Worm (Caenorhabditis elegans) whole organism, mixed stage, embryonic: Measurements from ENCODE around the gene ugt-7.

Experiments
- M03D4.4 ChIP-seq: sonication (generic microtip); optimal IDR thresholded peaks from 2 replicates; lab custom pipeline; 2017; ENCODE audit warnings: mild to moderate bottlenecking, missing genetic modification characterization, missing compliant biosample characterization
- bed-3 ChIP-seq: fragments of 200-800 bp; sonication (Bioruptor generic); optimal IDR thresholded peaks from 3 replicates; lab custom pipeline; 2018; ENCODE audit warnings: mild to moderate bottlenecking, missing genetic modification characterization, moderate library complexity, missing compliant biosample characterization
- blmp-1 ChIP-seq: fragments of 150-350 bp; optimal IDR thresholded peaks from 2 replicates; lab custom pipeline; 2014; ENCODE audit warnings: missing biosample characterization, missing genetic modification characterization
- ceh-39 ChIP-seq: fragments of 150-350 bp; optimal IDR thresholded peaks from 2 replicates; lab custom pipeline; 2014; ENCODE audit warnings: missing biosample characterization, missing genetic modification characterization
- ceh-43 ChIP-seq: fragments of 200-800 bp; sonication (Bioruptor generic); optimal IDR thresholded peaks from 2 replicates; lab custom pipeline; 2018; ENCODE audit warnings: mild to moderate bottlenecking, missing genetic modification characterization, moderate library complexity, missing compliant biosample characterization
- ceh-83 ChIP-seq: fragments of 200-800 bp; sonication (Bioruptor generic); optimal IDR thresholded peaks from 2 replicates; lab custom pipeline; 2018; ENCODE audit warnings: mild to moderate bottlenecking, missing genetic modification characterization, missing compliant biosample characterization
- ces-1 ChIP-seq: fragments of 150-350 bp; optimal IDR thresholded peaks from 2 replicates; lab custom pipeline; 2014; ENCODE audit warnings: missing biosample characterization, missing genetic modification reagents, missing genetic modification characterization
- cnd-1 ChIP-seq: fragments of 200-800 bp; sonication (Bioruptor generic); optimal IDR thresholded peaks from 2 replicates; lab custom pipeline; 2018; ENCODE audit warnings: mild to moderate bottlenecking, missing genetic modification characterization, missing compliant biosample characterization
- elt-1 ChIP-seq: sonication (generic microtip); optimal IDR thresholded peaks from 2 replicates; lab custom pipeline; 2017; ENCODE audit warnings: missing genetic modification characterization, mild to moderate bottlenecking, missing compliant biosample characterization, antibody characterized with exemption, moderate library complexity, borderline replicate concordance; ENCODE audit not compliant: insufficient read depth
- flh-1 ChIP-seq: fragments of 200-800 bp; sonication (Bioruptor generic); optimal IDR thresholded peaks from 2 replicates; lab custom pipeline; 2018; ENCODE audit warnings: mild to moderate bottlenecking, missing genetic modification characterization, moderate library complexity, missing compliant biosample characterization
- ham-2 ChIP-seq: fragments of 200-800 bp; sonication (Bioruptor generic); optimal IDR thresholded peaks from 2 replicates; lab custom pipeline; 2018; ENCODE audit warnings: mild to moderate bottlenecking, missing genetic modification characterization, missing compliant biosample characterization
- hlh-1 ChIP-seq: fragments of 150-350 bp; optimal IDR thresholded peaks from 2 replicates; lab custom pipeline; 2014; ENCODE audit warnings: missing biosample characterization, missing genetic modification reagents, missing genetic modification characterization
- lin-13 ChIP-seq: fragments of 150-350 bp; optimal IDR thresholded peaks from 2 replicates; lab custom pipeline; 2014; ENCODE audit warnings: missing biosample characterization, missing genetic modification characterization
- lin-32 ChIP-seq: fragments of 200-800 bp; sonication (Bioruptor generic); optimal IDR thresholded peaks from 2 replicates; lab custom pipeline; 2018; ENCODE audit warnings: mild to moderate bottlenecking, missing genetic modification characterization, missing compliant biosample characterization
- lsy-2 ChIP-seq: fragments of 150-350 bp; optimal IDR thresholded peaks from 2 replicates; lab custom pipeline; 2014; ENCODE audit warnings: missing biosample characterization, missing genetic modification characterization
- mab-5 ChIP-seq: fragments of 150-350 bp; optimal IDR thresholded peaks from 2 replicates; lab custom pipeline; 2014; ENCODE audit warnings: missing biosample characterization, missing genetic modification characterization
- mep-1 ChIP-seq: fragments of 150-350 bp; optimal IDR thresholded peaks from 2 replicates; lab custom pipeline; 2017; ENCODE audit warnings: missing biosample characterization, missing genetic modification reagents, missing genetic modification characterization, inconsistent platforms
- mls-2 ChIP-seq: sonication (generic microtip); optimal IDR thresholded peaks from 2 replicates; lab custom pipeline; 2016; ENCODE audit warnings: mild to moderate bottlenecking, missing genetic modification characterization, moderate library complexity, missing compliant biosample characterization
- nhr-12 ChIP-seq: fragments of 150-350 bp; optimal IDR thresholded peaks from 2 replicates; lab custom pipeline; 2014; ENCODE audit warnings: missing biosample characterization, missing genetic modification characterization
- nhr-2 ChIP-seq: fragments of 150-350 bp; optimal IDR thresholded peaks from 2 replicates; lab custom pipeline; 2014; ENCODE audit warnings: missing biosample characterization, missing genetic modification characterization
- nhr-237 ChIP-seq: fragments of 150-350 bp; optimal IDR thresholded peaks from 2 replicates; lab custom pipeline; 2014; ENCODE audit warnings: missing biosample characterization, missing genetic modification characterization
- nhr-28 ChIP-seq: fragments of 150-350 bp; optimal IDR thresholded peaks from 2 replicates; lab custom pipeline; 2014; ENCODE audit warnings: missing biosample characterization, missing genetic modification characterization
- nhr-76 ChIP-seq: sonication (generic microtip); optimal IDR thresholded peaks from 2 replicates; lab custom pipeline; 2017; ENCODE audit warnings: missing biosample characterization, missing genetic modification characterization
- pha-4 ChIP-seq: fragments of 150-350 bp; optimal IDR thresholded peaks from 2 replicates; lab custom pipeline; 2018; ENCODE audit warnings: missing biosample characterization, missing genetic modification reagents, missing genetic modification characterization
- snpc-4 ChIP-seq: fragments of 150-350 bp; optimal IDR thresholded peaks from 2 replicates; lab custom pipeline; 2014; ENCODE audit warnings: missing biosample characterization, missing genetic modification characterization
- sptf-1 ChIP-seq: sonication (generic microtip); optimal IDR thresholded peaks from 2 replicates; lab custom pipeline; 2017; ENCODE audit warnings: mild to moderate bottlenecking, missing genetic modification characterization, moderate library complexity, missing compliant biosample characterization
- tbx-8 ChIP-seq: fragments of 200-800 bp; sonication (Bioruptor generic); optimal IDR thresholded peaks from 2 replicates; lab custom pipeline; 2018; ENCODE audit warnings: mild to moderate bottlenecking, missing genetic modification characterization, moderate library complexity, missing compliant biosample characterization
- unc-120 ChIP-seq: sonication (generic microtip); optimal IDR thresholded peaks from 2 replicates; lab custom pipeline; 2017; ENCODE audit warnings: missing genetic modification characterization, missing compliant biosample characterization; ENCODE audit not compliant: poor library complexity, severe bottlenecking
- unc-39 ChIP-seq: fragments of 150-350 bp; optimal IDR thresholded peaks from 2 replicates; lab custom pipeline; 2014; ENCODE audit warnings: missing biosample characterization, missing genetic modification characterization
- unc-62 ChIP-seq: fragments of 150-350 bp; optimal IDR thresholded peaks from 2 replicates; lab custom pipeline; 2014; ENCODE audit warnings: missing biosample characterization, missing genetic modification reagents, missing genetic modification characterization
- zip-8 ChIP-seq: fragments of 150-350 bp; optimal IDR thresholded peaks from 2 replicates; lab custom pipeline; 2014; ENCODE audit warnings: missing biosample characterization, missing genetic modification characterization
- ztf-11 ChIP-seq: fragments of 150-350 bp; optimal IDR thresholded peaks from 2 replicates; lab custom pipeline; 2014; ENCODE audit warnings: missing biosample characterization, missing genetic modification characterization

The ugt-7 gene

DNA sequence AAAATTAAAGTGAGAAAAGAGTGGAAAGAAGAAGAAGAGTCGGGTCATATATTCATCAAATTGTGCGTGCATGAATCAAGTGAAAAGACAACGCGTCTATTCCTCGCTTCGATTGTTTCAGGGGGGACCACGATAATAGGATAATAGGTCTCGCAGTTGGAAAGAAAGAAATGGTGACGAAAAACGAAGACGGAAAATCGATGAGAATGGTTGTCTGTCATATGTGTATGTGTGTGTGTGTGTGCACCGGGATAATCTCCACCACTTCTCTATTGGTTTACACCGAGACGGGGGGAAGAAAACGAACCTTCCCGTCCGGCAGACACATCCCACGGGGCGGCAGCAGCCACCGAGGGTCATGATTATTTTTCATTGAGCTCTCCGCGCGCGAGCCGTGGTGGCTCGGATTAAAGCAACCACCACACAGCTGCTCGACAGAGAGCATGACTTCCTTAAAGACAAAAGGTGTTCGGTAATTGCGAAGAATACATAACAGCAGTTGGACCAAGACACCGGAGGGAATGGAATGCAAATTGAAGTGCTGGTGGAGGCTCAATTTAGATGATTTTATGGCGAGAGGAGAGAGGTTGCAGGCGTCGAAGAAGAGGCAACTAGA, 36.2 kb downstream of the ugt-7 start:
- peak; percentile 76 for TF ChIP-seq sptf-1 (tag; lab: Kevin White, UChicago)
- no peak for TF ChIP-seq ces-1
- peak; percentile 2 for TF ChIP-seq ceh-43 (GFP tag; lab: Kevin White, UChicago)
- no peak for TF ChIP-seq nhr-76 (tag; lab: Kevin White, UChicago)
- TF ChIP-seq cnd-1 = peak; percentile 78
- no peak for TF ChIP-seq pha-4 (tag; lab: Kevin White, UChicago)
- no peak for TF ChIP-seq nhr-237 (tag; lab: Kevin White, UChicago)
- no peak for TF ChIP-seq mab-5
- no peak for TF ChIP-seq nhr-28
- TF ChIP-seq flh-1 (GFP tag; lab: Kevin White, UChicago) = no peak
- no peak for TF ChIP-seq ceh-39
- TF ChIP-seq snpc-4 (tag; lab: Kevin White, UChicago) = no peak
- TF ChIP-seq hlh-1 (tag; lab: Kevin White, UChicago) = peak; percentile 69
- no peak for TF ChIP-seq elt-1 (tag; lab: Kevin White, UChicago)
- TF ChIP-seq mep-1 (tag; lab: Kevin White, UChicago) = no peak
- peak; percentile 74 for TF ChIP-seq mls-2
- no peak for TF ChIP-seq ceh-83 (GFP tag; lab: Kevin White, UChicago)
- TF ChIP-seq lin-13 = no peak
- TF ChIP-seq unc-62 (GFP tag; lab: Kevin White, UChicago) = peak; percentile 63
- peak; percentile 53 for TF ChIP-seq ham-2
- TF ChIP-seq nhr-2 (tag; lab: Kevin White, UChicago) = peak; percentile 72
- TF ChIP-seq unc-39 = no peak
- TF ChIP-seq bed-3 (GFP tag; lab: Kevin White, UChicago) = no peak
- peak; percentile 78 for TF ChIP-seq lin-32 (GFP tag; lab: Kevin White, UChicago)
- TF ChIP-seq blmp-1 = no peak
- peak; percentile 64 for TF ChIP-seq M03D4.4 (tag; lab: Kevin White, UChicago)
- TF ChIP-seq ztf-11 (tag; lab: Kevin White, UChicago) = peak; percentile 73
- peak; percentile 70 for TF ChIP-seq unc-120
- TF ChIP-seq, all 35 proteins: peak for 12

DNA sequence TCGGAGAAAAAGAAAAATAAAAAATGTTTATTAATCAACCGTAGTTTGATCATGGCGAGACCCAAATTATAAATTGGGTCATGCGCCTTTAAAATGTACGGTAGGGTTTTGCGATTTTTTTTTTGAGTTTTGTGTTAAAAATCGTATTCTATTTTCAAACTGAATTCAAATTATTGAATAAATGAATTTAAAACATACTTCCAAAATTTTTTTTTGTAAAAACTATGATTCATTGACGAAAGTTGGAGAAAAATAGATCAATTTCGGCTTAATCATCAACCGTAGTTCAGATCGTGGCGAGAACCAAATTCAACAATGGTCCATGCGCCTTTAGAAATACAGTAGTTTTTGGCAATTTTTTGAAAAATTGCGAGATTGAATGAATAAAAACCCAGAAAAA, 36.8 kb downstream of the ugt-7 start:
- TF ChIP-seq nhr-2 (tag; lab: Kevin White, UChicago) = no peak

DNA sequence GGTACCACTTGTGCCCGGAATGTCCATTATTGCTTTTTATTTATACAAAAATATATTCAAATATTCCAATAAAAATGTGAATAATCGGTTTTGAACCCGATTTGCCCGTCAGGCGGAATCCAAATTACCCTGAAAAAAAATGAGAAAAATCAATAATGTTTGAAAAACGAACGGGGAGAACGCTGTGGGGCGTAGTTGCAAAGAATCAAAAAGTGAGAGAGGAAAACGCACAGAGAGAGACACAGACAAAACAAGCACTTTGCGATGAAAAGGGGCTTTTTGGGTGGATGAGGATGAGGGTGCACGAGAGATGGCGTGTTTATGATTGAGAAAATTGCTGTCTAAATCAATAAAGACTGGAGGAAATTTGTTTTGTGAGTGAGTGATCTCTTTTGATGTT, 37.4 kb downstream of the ugt-7 start, which contains the start of gene tam-1:
Gene tam-1 (minus strand): TSS at position 135 of the 400 bp plus-strand sequence.
- TF ChIP-seq M03D4.4 (tag; lab: Kevin White, UChicago) (no peak), hlh-1 (tag; lab: Kevin White, UChicago) (no peak), nhr-237 (tag; lab: Kevin White, UChicago) (no peak), nhr-2 (tag; lab: Kevin White, UChicago) (no peak), ceh-39 (no peak), ham-2 (peak; percentile 54), ceh-83 (GFP tag; lab: Kevin White, UChicago) (peak; percentile 59), mab-5 (no peak), ces-1 (peak; percentile 40), zip-8 (tag; lab: Kevin White, UChicago) (no peak), sptf-1 (tag; lab: Kevin White, UChicago) (no peak), lin-13 (no peak), nhr-28 (no peak)

DNA sequence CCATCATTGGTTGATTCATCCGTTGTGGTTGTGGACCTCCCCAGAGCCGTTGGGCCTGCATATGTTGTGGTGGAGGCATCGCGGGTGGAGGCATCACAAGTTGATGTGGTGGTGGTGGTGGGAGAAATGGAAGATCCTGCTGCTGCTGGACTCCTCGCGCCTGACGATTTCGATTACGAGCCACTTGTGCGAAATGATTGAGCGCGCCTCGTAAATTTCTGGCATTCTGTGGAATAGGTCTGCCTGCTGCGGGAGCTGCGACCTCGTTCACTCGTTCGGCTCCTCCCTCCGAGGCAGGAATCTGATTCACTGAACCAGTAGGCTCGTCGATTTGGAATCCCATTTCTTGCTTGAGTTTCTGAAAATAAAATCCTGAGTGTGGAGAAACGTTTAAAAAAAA, 39.7 kb downstream of the ugt-7 start:
- TF ChIP-seq ceh-83 (GFP tag; lab: Kevin White, UChicago) (no peak), bed-3 (GFP tag; lab: Kevin White, UChicago) (no peak), ham-2 (no peak), nhr-2 (tag; lab: Kevin White, UChicago) (no peak), ztf-11 (tag; lab: Kevin White, UChicago) (no peak), flh-1 (GFP tag; lab: Kevin White, UChicago) (no peak), snpc-4 (tag; lab: Kevin White, UChicago) (no peak), unc-120 (no peak), tbx-8 (GFP tag; lab: Kevin White, UChicago) (no peak), mls-2 (no peak), pha-4 (tag; lab: Kevin White, UChicago) (no peak), lin-32 (GFP tag; lab: Kevin White, UChicago) (no peak), nhr-237 (tag; lab: Kevin White, UChicago) (no peak), zip-8 (tag; lab: Kevin White, UChicago) (no peak), hlh-1 (tag; lab: Kevin White, UChicago) (no peak), unc-39 (no peak), lsy-2 (tag; lab: Kevin White, UChicago) (no peak), nhr-12 (tag; lab: Kevin White, UChicago) (no peak), mep-1 (tag; lab: Kevin White, UChicago) (no peak), nhr-28 (no peak)
